Worm (Caenorhabditis elegans) whole organism, L1 larva: ENCODE results near the gene Y102A11A.5.

Experiments
- ces-1 ChIP-seq: fragments of 150-350 bp; optimal IDR thresholded peaks from 2 replicates; lab custom pipeline; 2014; ENCODE audit warnings: missing biosample characterization, missing genetic modification reagents, missing genetic modification characterization
- fkh-8 ChIP-seq: sonication (generic microtip); optimal IDR thresholded peaks from 2 replicates; lab custom pipeline; 2016; ENCODE audit warnings: mild to moderate bottlenecking, missing genetic modification characterization, missing compliant biosample characterization
- fos-1 ChIP-seq: fragments of 150-350 bp; optimal IDR thresholded peaks from 2 replicates; lab custom pipeline; 2014; ENCODE audit warnings: missing biosample characterization, missing genetic modification characterization
- irx-1 ChIP-seq: sonication (generic microtip); optimal IDR thresholded peaks from 2 replicates; lab custom pipeline; 2016; ENCODE audit warnings: missing genetic modification characterization, missing compliant biosample characterization
- lir-3 ChIP-seq: sonication (generic microtip); optimal IDR thresholded peaks from 2 replicates; lab custom pipeline; 2016; ENCODE audit warnings: mild to moderate bottlenecking, missing genetic modification characterization, moderate library complexity, missing compliant biosample characterization; ENCODE audit not compliant: poor library complexity
- nhr-12 ChIP-seq: sonication (generic microtip); optimal IDR thresholded peaks from 2 replicates; lab custom pipeline; 2017; ENCODE audit warnings: missing biosample characterization, missing genetic modification characterization
- pqm-1 ChIP-seq: sonication (generic microtip); optimal IDR thresholded peaks from 3 replicates; lab custom pipeline; 2017; ENCODE audit warnings: missing biosample characterization, missing genetic modification characterization
- skn-1 ChIP-seq: fragments of 150-350 bp; optimal IDR thresholded peaks from 2 replicates; lab custom pipeline; 2014; ENCODE audit warnings: missing biosample characterization, missing genetic modification characterization
- ztf-4 ChIP-seq: fragments of 150-350 bp; optimal IDR thresholded peaks from 2 replicates; lab custom pipeline; 2014; ENCODE audit warnings: missing biosample characterization, missing genetic modification characterization

DNA sequence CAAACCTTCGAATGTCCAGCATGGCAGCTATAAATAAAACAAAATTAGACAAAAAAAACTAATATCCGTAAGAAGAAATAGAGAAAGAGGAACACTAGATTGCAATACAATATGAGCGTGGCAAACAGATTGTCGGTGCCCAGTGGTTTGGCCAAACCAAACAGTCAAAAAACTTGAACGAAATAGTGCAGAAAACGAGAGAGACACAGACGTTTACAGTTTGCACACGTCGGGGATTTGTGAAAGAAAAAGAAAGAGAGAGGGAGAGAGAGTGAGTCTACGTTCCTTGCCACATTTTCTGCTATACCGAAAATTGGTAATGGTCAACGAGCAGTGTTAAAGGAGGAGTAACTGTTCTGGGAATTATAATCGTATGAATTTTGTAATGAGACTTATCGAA, 3.8 kb upstream of the Y102A11A.5 start, which contains the start of gene ergi-1:
- TF ChIP-seq pqm-1 (tag; lab: Kevin White, UChicago), result no peak
- TF ChIP-seq skn-1 (tag; lab: Kevin White, UChicago), result no peak
- TF ChIP-seq nhr-12, result no peak
- TF ChIP-seq lir-3 (tag; lab: Kevin White, UChicago), result no peak
- TF ChIP-seq ces-1 (GFP tag; lab: Kevin White, UChicago), result no peak
- TF ChIP-seq ztf-4, result no peak
- TF ChIP-seq irx-1 (tag; lab: Kevin White, UChicago), result no peak
- no peak for TF ChIP-seq fkh-8 (tag; lab: Kevin White, UChicago)
- TF ChIP-seq fos-1 (tag; lab: Kevin White, UChicago), result no peak
